Worm (Caenorhabditis elegans) whole organism, midembryonic: ENCODE results near the gene ddn-1.
A peak's percentile ranks its signal among the peaks of the same experiment; 100 is the strongest.

Source experiments
- T22C8.4 ChIP-seq: fragments of 200-800 bp; sonication (Bioruptor generic); IDR thresholded peaks from 2 replicates; pipeline ENCODE4 v1.3.6; 2022; ENCODE audit warnings: missing genetic modification characterization, missing compliant biosample characterization
- cog-1 ChIP-seq: sonication (generic microtip); optimal IDR thresholded peaks from 2 replicates; lab custom pipeline; 2016; ENCODE audit warnings: missing genetic modification characterization, missing compliant biosample characterization
- flt-1 ChIP-seq: fragments of 200-800 bp; sonication (Bioruptor generic); IDR thresholded peaks from 2 replicates; pipeline ENCODE4 v1.3.6; 2022; ENCODE audit warnings: missing genetic modification characterization, missing compliant biosample characterization
- klf-2 ChIP-seq: fragments of 200-800 bp; sonication (Bioruptor generic); conservative IDR thresholded peaks from 2 replicates; pipeline ENCODE4 v1.3.6; 2022; ENCODE audit warnings: missing genetic modification reagents, missing genetic modification characterization, missing compliant biosample characterization
- med-1 ChIP-seq: sonication (generic microtip); optimal IDR thresholded peaks from 2 replicates; lab custom pipeline; 2017; ENCODE audit warnings: missing genetic modification characterization, mild to moderate bottlenecking, missing compliant biosample characterization, antibody characterized with exemption, missing genetic modification reagents; ENCODE audit not compliant: insufficient read depth
- ref-1 ChIP-seq: fragments of 200-800 bp; sonication (Bioruptor generic); conservative IDR thresholded peaks from 2 replicates; pipeline ENCODE4 v1.3.6; 2022; ENCODE audit warnings: missing genetic modification reagents, missing genetic modification characterization, missing compliant biosample characterization
- tab-1 ChIP-seq: fragments of 200-800 bp; sonication (Bioruptor generic); IDR thresholded peaks from 2 replicates; pipeline ENCODE4 v1.3.6; 2022; ENCODE audit warnings: missing genetic modification characterization, missing compliant biosample characterization
- ztf-23 ChIP-seq: fragments of 200-800 bp; sonication (Bioruptor generic); IDR thresholded peaks from 2 replicates; pipeline ENCODE4 v1.3.6; 2022; ENCODE audit warnings: missing genetic modification reagents, missing genetic modification characterization, missing compliant biosample characterization
- ztf-29 ChIP-seq: fragments of 200-800 bp; sonication (Bioruptor generic); IDR thresholded peaks from 2 replicates; pipeline ENCODE4 v1.3.6; 2022; ENCODE audit warnings: missing genetic modification reagents, missing genetic modification characterization, missing compliant biosample characterization

ddn-1 gene

ce11 chrV:8760416-8760815, at the start of gene ddn-1:
TSS of gene ddn-1 (minus strand) at chrV:8760516.
- no peak for TF ChIP-seq tab-1
- no peak for TF ChIP-seq flt-1
- no peak for TF ChIP-seq T22C8.4 (GFP tag; lab: Robert Waterston, UW)
- TF ChIP-seq ztf-29: no peak
- no peak for TF ChIP-seq med-1 (GFP tag; lab: Kevin White, UChicago)
- no peak for TF ChIP-seq klf-2 (GFP tag; lab: Robert Waterston, UW)
- TF ChIP-seq ztf-23 (GFP tag; lab: Robert Waterston, UW): no peak
- no peak for TF ChIP-seq cog-1 (tag; lab: Kevin White, UChicago)
- no peak for TF ChIP-seq ref-1 (GFP tag; lab: Robert Waterston, UW)

ce11 chrV:8805047-8805446, 44.7 kb upstream of the ddn-1 start:
- TF ChIP-seq klf-2 (GFP tag; lab: Robert Waterston, UW) (no peak), cog-1 (tag; lab: Kevin White, UChicago) (no peak), flt-1 (no peak), T22C8.4 (GFP tag; lab: Robert Waterston, UW) (no peak), ztf-29 (no peak), ztf-23 (GFP tag; lab: Robert Waterston, UW) (no peak)

- no peak for TF ChIP-seq cog-1 (tag; lab: Kevin White, UChicago)
- TF ChIP-seq flt-1: no peak
- TF ChIP-seq ref-1 (GFP tag; lab: Robert Waterston, UW): no peak
- no peak for TF ChIP-seq T22C8.4 (GFP tag; lab: Robert Waterston, UW)
- TF ChIP-seq tab-1: no peak
- TF ChIP-seq ztf-29: no peak
- no peak for TF ChIP-seq klf-2 (GFP tag; lab: Robert Waterston, UW)
These were observed 41.9 kb upstream of the ddn-1 start for ce11 chrV:8802252-8802651.

- TF ChIP-seq T22C8.4 (GFP tag; lab: Robert Waterston, UW): no peak
- no peak for TF ChIP-seq med-1 (GFP tag; lab: Kevin White, UChicago)
These were observed 40.8 kb upstream of the ddn-1 start, which contains the start of gene magu-2 for ce11 chrV:8800978-8801559. TSS of gene magu-2 (minus strand) at chrV:8801028.

ce11 chrV:8799293-8799812, 39.0 kb upstream of the ddn-1 start:
- no peak for TF ChIP-seq ztf-29
- no peak for TF ChIP-seq cog-1 (tag; lab: Kevin White, UChicago)
- TF ChIP-seq T22C8.4 (GFP tag; lab: Robert Waterston, UW): no peak
- no peak for TF ChIP-seq ref-1 (GFP tag; lab: Robert Waterston, UW)
- TF ChIP-seq med-1 (GFP tag; lab: Kevin White, UChicago): no peak
- TF ChIP-seq ztf-23 (GFP tag; lab: Robert Waterston, UW): no peak
- no peak for TF ChIP-seq tab-1

- TF ChIP-seq klf-2 (GFP tag; lab: Robert Waterston, UW) (no peak), ref-1 (GFP tag; lab: Robert Waterston, UW) (no peak), tab-1 (no peak), med-1 (GFP tag; lab: Kevin White, UChicago) (no peak), ztf-23 (GFP tag; lab: Robert Waterston, UW) (no peak), flt-1 (no peak), ztf-29 (no peak), cog-1 (tag; lab: Kevin White, UChicago) (no peak)
These were observed 38.2 kb upstream of the ddn-1 start for ce11 chrV:8798470-8798869.

ce11 chrV:8796889-8797288, 36.6 kb upstream of the ddn-1 start:
- TF ChIP-seq ztf-29: no peak
- TF ChIP-seq ztf-23 (GFP tag; lab: Robert Waterston, UW): no peak
- no peak for TF ChIP-seq cog-1 (tag; lab: Kevin White, UChicago)
- TF ChIP-seq klf-2 (GFP tag; lab: Robert Waterston, UW): no peak
- TF ChIP-seq T22C8.4 (GFP tag; lab: Robert Waterston, UW): no peak
- TF ChIP-seq tab-1: no peak
- TF ChIP-seq flt-1: no peak; the same call in 1 of the 2 replicates
- TF ChIP-seq ref-1 (GFP tag; lab: Robert Waterston, UW): no peak
- no peak for TF ChIP-seq med-1 (GFP tag; lab: Kevin White, UChicago)

ce11 chrV:8796246-8796645, 35.9 kb upstream of the ddn-1 start:
- no peak for TF ChIP-seq ztf-29
- TF ChIP-seq flt-1: no peak
- no peak for TF ChIP-seq ref-1 (GFP tag; lab: Robert Waterston, UW)
- TF ChIP-seq cog-1 (tag; lab: Kevin White, UChicago): no peak

ce11 chrV:8795499-8795898, 35.2 kb upstream of the ddn-1 start:
- no peak for TF ChIP-seq ztf-23 (GFP tag; lab: Robert Waterston, UW)
- no peak for TF ChIP-seq tab-1

- no peak for TF ChIP-seq med-1 (GFP tag; lab: Kevin White, UChicago)
- TF ChIP-seq T22C8.4 (GFP tag; lab: Robert Waterston, UW): peak; percentile 51
- TF ChIP-seq ztf-23 (GFP tag; lab: Robert Waterston, UW): no peak
- TF ChIP-seq ref-1 (GFP tag; lab: Robert Waterston, UW): no peak
- TF ChIP-seq cog-1 (tag; lab: Kevin White, UChicago): no peak
- TF ChIP-seq ztf-29: no peak
- TF ChIP-seq klf-2 (GFP tag; lab: Robert Waterston, UW): no peak
These were observed 32.5 kb upstream of the ddn-1 start for ce11 chrV:8792814-8793213.

- TF ChIP-seq ztf-29: no peak
- no peak for TF ChIP-seq T22C8.4 (GFP tag; lab: Robert Waterston, UW)
- TF ChIP-seq med-1 (GFP tag; lab: Kevin White, UChicago): no peak
- TF ChIP-seq ref-1 (GFP tag; lab: Robert Waterston, UW): no peak
- TF ChIP-seq tab-1: no peak
- no peak for TF ChIP-seq flt-1
- TF ChIP-seq cog-1 (tag; lab: Kevin White, UChicago): no peak
- no peak for TF ChIP-seq ztf-23 (GFP tag; lab: Robert Waterston, UW)
- no peak for TF ChIP-seq klf-2 (GFP tag; lab: Robert Waterston, UW)
These were observed 29.0 kb upstream of the ddn-1 start for ce11 chrV:8789345-8789744.
